Worm (Caenorhabditis elegans): ENCODE data around the gene F48F5.6.
A peak's percentile ranks its signal among the peaks of the same experiment; 100 is the strongest.

Gene F48F5.6

ce11 chrV:20497537-20497936 is 44.6 kb upstream of the F48F5.6 start (continued):
- no peak for TF ChIP-seq lin-35 (GFP tag; optimal IDR thresholded peaks at IDR 0.05)
- TF ChIP-seq ceh-100 (GFP tag; IDR thresholded peaks at IDR 0.05) = peak; percentile 46; the same call in 1 of the 2 replicates
- no peak for TF ChIP-seq attf-3 (GFP tag; conservative IDR thresholded peaks at IDR 0.05)
- peak; percentile 92 for TF ChIP-seq repo-1 (tag; optimal IDR thresholded peaks at IDR 0.05)
- peak; percentile 30 for TF ChIP-seq B0035.1 (tag; optimal IDR thresholded peaks at IDR 0.05)
- no peak for TF ChIP-seq pha-4 (tag; optimal IDR thresholded peaks at IDR 0.05)
- TF ChIP-seq hlh-26 (GFP tag; conservative IDR thresholded peaks at IDR 0.05) = no peak
- no peak for TF ChIP-seq ceh-27 (GFP tag; optimal IDR thresholded peaks at IDR 0.05)
- TF ChIP-seq ztf-26 (tag; optimal IDR thresholded peaks at IDR 0.05) = no peak
- no peak for TF ChIP-seq Y67H2A.10 (GFP tag; conservative IDR thresholded peaks at IDR 0.05)
- no peak for TF ChIP-seq F39B2.1 (GFP tag; IDR thresholded peaks at IDR 0.05)
- TF ChIP-seq attf-5 (GFP tag; optimal IDR thresholded peaks at IDR 0.05) = no peak
- no peak for TF ChIP-seq somi-1 (GFP tag; optimal IDR thresholded peaks at IDR 0.05)
- peak; percentile 51; the same call in 1 of the 2 replicates for TF ChIP-seq hsf-1 (GFP tag; IDR thresholded peaks at IDR 0.05)

- TF ChIP-seq lsy-27 (tag; optimal IDR thresholded peaks at IDR 0.05; ENCODE audit: borderline replicate concordance, insufficient read depth) (no peak), ztf-26 (tag; optimal IDR thresholded peaks at IDR 0.05) (no peak), nhr-179 (tag; optimal IDR thresholded peaks at IDR 0.05) (no peak), hsf-1 (GFP tag; IDR thresholded peaks at IDR 0.05) (no peak), somi-1 (GFP tag; optimal IDR thresholded peaks at IDR 0.05) (no peak), akir-1 (GFP tag; optimal IDR thresholded peaks at IDR 0.05) (no peak), madf-6 (GFP tag; IDR thresholded peaks at IDR 0.05) (no peak), let-607 (tag; optimal IDR thresholded peaks at IDR 0.05) (peak; percentile 48 to 79), lin-40 (tag; optimal IDR thresholded peaks at IDR 0.05) (peak; percentile 32), snpc-1.1 (tag; optimal IDR thresholded peaks at IDR 0.05; ENCODE audit: insufficient read depth) (no peak), nhr-80 (tag; optimal IDR thresholded peaks at IDR 0.05) (peak; percentile 52), efl-1 (GFP tag; optimal IDR thresholded peaks at IDR 0.05) (no peak), madf-3 (GFP tag; IDR thresholded peaks at IDR 0.05) (no peak), dox-1 (GFP tag; IDR thresholded peaks at IDR 0.05) (no peak), D2030.7 (GFP tag; IDR thresholded peaks at IDR 0.05) (peak; percentile 26; the same call in 1 of the 2 replicates), hmg-1.2 (GFP tag; IDR thresholded peaks at IDR 0.05) (no peak), lag-1 (GFP tag; IDR thresholded peaks at IDR 0.05) (no peak), ztf-3 (GFP tag; optimal IDR thresholded peaks at IDR 0.05) (no peak), ztf-22 (GFP tag; optimal IDR thresholded peaks at IDR 0.05) (no peak), mel-28 (tag; optimal IDR thresholded peaks at IDR 0.05; ENCODE audit: borderline replicate concordance) (no peak), tbx-9 (tag; optimal IDR thresholded peaks at IDR 0.05; ENCODE audit: borderline replicate concordance) (no peak), sptf-2 (GFP tag; optimal IDR thresholded peaks at IDR 0.05) (no peak), ztf-28 (GFP tag; IDR thresholded peaks at IDR 0.05) (no peak), Y79H2A.3 (GFP tag; conservative IDR thresholded peaks at IDR 0.05) (no peak), nhr-27 (tag; optimal IDR thresholded peaks at IDR 0.05) (no peak), nfyb-1 (GFP tag; IDR thresholded peaks at IDR 0.05) (no peak), egrh-3 (GFP tag; IDR thresholded peaks at IDR 0.05) (no peak), attf-3 (GFP tag; conservative IDR thresholded peaks at IDR 0.05) (no peak), egl-18 (GFP tag; IDR thresholded peaks at IDR 0.05) (no peak), lsl-1 (GFP tag; optimal IDR thresholded peaks at IDR 0.05) (no peak), lin-35 (GFP tag; optimal IDR thresholded peaks at IDR 0.05) (peak in 1 of 3 experiments; percentile 61)
These were observed 40.6 kb upstream of the F48F5.6 start, which contains the start of gene B0250.5 for ce11 chrV:20493271-20494231. Gene B0250.5, plus strand, starts transcription at chrV:20493924.
